Worm (Caenorhabditis elegans) whole organism, L4 larva: ENCODE results near the gene F49F1.14.

Experiments used
- ceh-28 ChIP-seq: fragments of 150-350 bp; optimal IDR thresholded peaks from 2 replicates; lab custom pipeline; 2014; ENCODE audit warnings: missing biosample characterization, missing genetic modification reagents, missing genetic modification characterization
- daf-12 ChIP-seq: fragments of 150-350 bp; optimal IDR thresholded peaks from 2 replicates; lab custom pipeline; 2014; ENCODE audit warnings: missing biosample characterization, missing genetic modification reagents, missing genetic modification characterization
- lsy-2 ChIP-seq, 2 experiments: fragments of 150-350 bp in 1 of 2; sonication (generic microtip) in 1 of 2; optimal IDR thresholded peaks; 2 replicates each; lab custom pipeline; 2014 to 2017; ENCODE audit warnings: missing biosample characterization in 2 of 2, missing genetic modification characterization in 2 of 2
- spr-1 ChIP-seq: sonication (generic microtip); optimal IDR thresholded peaks from 2 replicates; lab custom pipeline; 2016; ENCODE audit warnings: mild to moderate bottlenecking, missing genetic modification characterization, missing compliant biosample characterization
- ztf-11 ChIP-seq: fragments of 150-350 bp; optimal IDR thresholded peaks from 2 replicates; lab custom pipeline; 2014; ENCODE audit warnings: missing biosample characterization, missing genetic modification characterization

DNA sequence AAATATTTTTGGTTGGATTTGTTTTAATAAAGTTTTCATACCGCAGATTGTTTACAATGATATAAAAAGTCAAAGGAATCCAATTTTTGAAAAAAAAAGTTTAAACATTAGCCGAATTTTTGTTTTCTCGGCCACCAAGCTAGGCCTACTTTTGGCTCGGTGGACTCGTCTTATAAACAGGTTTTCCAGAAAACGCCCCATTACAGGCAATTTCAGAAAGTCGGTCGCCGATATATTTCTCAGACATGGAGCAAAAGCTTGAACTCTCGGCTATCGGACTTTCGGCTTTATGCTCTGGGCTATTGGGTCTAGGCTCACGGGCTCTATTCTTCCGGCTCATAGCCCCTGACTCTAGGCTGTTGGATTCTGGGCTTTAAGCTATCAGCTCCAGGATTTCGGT lies 29.2 kb downstream of the F49F1.14 start:
- TF ChIP-seq daf-12 (no peak), ztf-11 (tag; lab: Kevin White, UChicago) (no peak), ceh-28 (no peak), spr-1 (no peak), lsy-2 (tag; optimal IDR thresholded peaks at IDR 0.05; lab: Kevin White, UChicago) (no peak)
